Fruit fly (Drosophila melanogaster): ENCODE results near the gene CG10646.

CG10646 gene

DNA sequence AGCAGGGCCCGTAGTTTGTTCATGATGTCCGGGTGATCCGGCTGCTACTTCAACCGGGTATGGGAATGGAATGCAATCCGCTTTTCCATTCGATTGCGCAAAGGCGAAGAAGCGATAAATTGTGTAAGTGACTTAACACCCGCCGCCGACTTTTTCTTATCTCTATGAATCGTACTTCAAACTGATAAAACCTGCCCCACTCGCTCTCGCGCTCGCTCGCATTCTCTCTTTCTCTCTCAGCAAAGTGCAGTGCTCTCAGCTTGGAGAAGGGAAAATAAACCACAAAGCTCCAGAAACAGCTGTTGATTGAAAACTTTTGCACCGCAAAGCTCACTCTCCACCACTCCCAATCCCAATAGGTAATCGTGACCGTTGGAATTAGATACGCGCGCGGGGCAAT is 13.7 kb downstream of the CG10646 start:
- TF ChIP-seq CG9215 (GFP tag; IDR thresholded peaks at IDR 0.05): no peak
- no peak for TF ChIP-seq CG10321 (GFP tag; IDR thresholded peaks at IDR 0.05)
- TF ChIP-seq CrebB (tag; optimal IDR thresholded peaks at IDR 0.05): no peak
- TF ChIP-seq p53 (GFP tag; optimal IDR thresholded peaks at IDR 0.05): no peak
- TF ChIP-seq CG17361 (GFP tag; IDR thresholded peaks at IDR 0.05): no peak
- no peak for TF ChIP-seq CG2120 (GFP tag; optimal IDR thresholded peaks at IDR 0.05)
- TF ChIP-seq so (GFP tag; IDR thresholded peaks at IDR 0.05): 0 out of 3 replicates have a peak, but pooled peaks have one; percentile 24
- TF ChIP-seq fd102C (GFP tag; optimal IDR thresholded peaks at IDR 0.05): no peak
- no peak for TF ChIP-seq CG2712 (tag; optimal IDR thresholded peaks at IDR 0.05)
- no peak for TF ChIP-seq CG4617 (GFP tag; optimal IDR thresholded peaks at IDR 0.05; ENCODE audit: borderline replicate concordance)
- TF ChIP-seq az2 (GFP tag; optimal IDR thresholded peaks at IDR 0.05): no peak
- no peak for TF ChIP-seq Sry-δ (GFP tag; optimal IDR thresholded peaks at IDR 0.05)
- 0 out of 4 replicates have a peak, but pooled peaks have one; percentile 31 for TF ChIP-seq Dll (GFP tag; IDR thresholded peaks at IDR 0.05; ENCODE audit: partially characterized antibody)
- TF ChIP-seq btn (GFP tag; optimal IDR thresholded peaks at IDR 0.05): no peak
- no peak for TF ChIP-seq CHES-1-like (GFP tag; optimal IDR thresholded peaks at IDR 0.05)
- no peak for TF ChIP-seq CG11398 (GFP tag; optimal IDR thresholded peaks at IDR 0.05)
- no peak for TF ChIP-seq tx (GFP tag; optimal IDR thresholded peaks at IDR 0.05)
- no peak for TF ChIP-seq CG13296 (GFP tag; optimal IDR thresholded peaks at IDR 0.05)
- no peak for TF ChIP-seq CG17568 (GFP tag; optimal IDR thresholded peaks at IDR 0.05)
- no peak for TF ChIP-seq PHDP (tag; optimal IDR thresholded peaks at IDR 0.05)
- no peak for TF ChIP-seq C15 (GFP tag; IDR thresholded peaks at IDR 0.05)
- no peak for TF ChIP-seq CG9437 (GFP tag; optimal IDR thresholded peaks at IDR 0.05)
- no peak for TF ChIP-seq CG12391 (tag; optimal IDR thresholded peaks at IDR 0.05)
- no peak for TF ChIP-seq her (GFP tag; optimal IDR thresholded peaks at IDR 0.05)
- TF ChIP-seq CG10209 (GFP tag; optimal IDR thresholded peaks at IDR 0.05): no peak
- no peak for TF ChIP-seq ap (GFP tag; IDR thresholded peaks at IDR 0.05)
- TF ChIP-seq ato (GFP tag; IDR thresholded peaks at IDR 0.05; ENCODE audit: partially characterized antibody): 0 out of 2 replicates have a peak, but pooled peaks have one; percentile 15
- TF ChIP-seq tap (tag; optimal IDR thresholded peaks at IDR 0.05): no peak
- TF ChIP-seq HHEX (GFP tag; optimal IDR thresholded peaks at IDR 0.05): no peak
- TF ChIP-seq Scr (GFP tag; IDR thresholded peaks at IDR 0.05; ENCODE audit: partially characterized antibody): no peak; the same call in 1 of the 2 replicates
- TF ChIP-seq CG3838 (GFP tag; optimal IDR thresholded peaks at IDR 0.05): no peak
- TF ChIP-seq ci (GFP tag; IDR thresholded peaks at IDR 0.05): 0 out of 3 replicates have a peak, but pooled peaks have one; percentile 37
- no peak for TF ChIP-seq ac (GFP tag; optimal IDR thresholded peaks at IDR 0.05)
- TF ChIP-seq Tbp (GFP tag; optimal IDR thresholded peaks at IDR 0.05): no peak
- no peak for TF ChIP-seq CG6813 (GFP tag; optimal IDR thresholded peaks at IDR 0.05)
- TF ChIP-seq Fer1 (GFP tag; optimal IDR thresholded peaks at IDR 0.05): no peak
- TF ChIP-seq Ravus (GFP tag; IDR thresholded peaks at IDR 0.05): no peak
- no peak for TF ChIP-seq CG1233 (GFP tag; optimal IDR thresholded peaks at IDR 0.05)
- TF ChIP-seq Ets65A (GFP tag): no peak
- TF ChIP-seq zfh2 (GFP tag; optimal IDR thresholded peaks at IDR 0.05): no peak
- no peak for TF ChIP-seq hb (GFP tag; IDR thresholded peaks at IDR 0.05; ENCODE audit: partially characterized antibody)
- TF ChIP-seq trh (GFP tag; optimal IDR thresholded peaks at IDR 0.05): no peak
- no peak for TF ChIP-seq gsb-n (tag; optimal IDR thresholded peaks at IDR 0.05)
- no peak for TF ChIP-seq Lhr (GFP tag; optimal IDR thresholded peaks at IDR 0.05)
- 0 out of 2 replicates have a peak, but pooled peaks have one; percentile 8 for TF ChIP-seq CG13287 (GFP tag; IDR thresholded peaks at IDR 0.05; ENCODE audit: partially characterized antibody)
- no peak for TF ChIP-seq slou (GFP tag; optimal IDR thresholded peaks at IDR 0.05)
- no peak for TF ChIP-seq CG7745 (tag; optimal IDR thresholded peaks at IDR 0.05)
- TF ChIP-seq CG14860 (GFP tag; IDR thresholded peaks at IDR 0.05; ENCODE audit: partially characterized antibody): no peak
- TF ChIP-seq D19B (GFP tag; optimal IDR thresholded peaks at IDR 0.05): no peak
- no peak for TF ChIP-seq Eip74EF (GFP tag; optimal IDR thresholded peaks at IDR 0.05)
